Worm (Caenorhabditis elegans): ENCODE measurements around the gene T27F7.12.

- TF ChIP-seq egl-27 (tag; optimal IDR thresholded peaks at IDR 0.05) (no peak), ztf-11 (tag; optimal IDR thresholded peaks at IDR 0.05) (no peak), saeg-2 (GFP tag; IDR thresholded peaks at IDR 0.05) (no peak), lin-13 (GFP tag; optimal IDR thresholded peaks at IDR 0.05) (no peak), ceh-82 (tag; optimal IDR thresholded peaks at IDR 0.05) (no peak), F26F4.8 (GFP tag; conservative IDR thresholded peaks at IDR 0.05) (no peak), nhr-237 (tag; optimal IDR thresholded peaks at IDR 0.05) (no peak), aly-2 (tag; optimal IDR thresholded peaks at IDR 0.05) (no peak), R02D3.7 (tag; optimal IDR thresholded peaks at IDR 0.05) (no peak)
These were observed 31.6 kb downstream of the T27F7.12 start for ce11 chrII:5021518-5021917.

Measured in whole organism, L4 larva.